Fruit fly (Drosophila melanogaster) whole organism, adult: ENCODE measurements around the gene CG43402.

Experiments used
- pad ChIP-seq: fragments of 200-800 bp; sonication (Bioruptor generic); optimal IDR thresholded peaks from 3 replicates; lab custom pipeline; 2017; ENCODE audit warnings: missing biosample characterization, missing genetic modification characterization, mild to moderate bottlenecking, moderate library complexity, missing genetic modification reagents
- tj ChIP-seq: fragments of 200-800 bp; sonication (Bioruptor generic); optimal IDR thresholded peaks from 3 replicates; lab custom pipeline; 2017; ENCODE audit warnings: missing biosample characterization, mild to moderate bottlenecking, missing genetic modification characterization, moderate library complexity

DNA sequence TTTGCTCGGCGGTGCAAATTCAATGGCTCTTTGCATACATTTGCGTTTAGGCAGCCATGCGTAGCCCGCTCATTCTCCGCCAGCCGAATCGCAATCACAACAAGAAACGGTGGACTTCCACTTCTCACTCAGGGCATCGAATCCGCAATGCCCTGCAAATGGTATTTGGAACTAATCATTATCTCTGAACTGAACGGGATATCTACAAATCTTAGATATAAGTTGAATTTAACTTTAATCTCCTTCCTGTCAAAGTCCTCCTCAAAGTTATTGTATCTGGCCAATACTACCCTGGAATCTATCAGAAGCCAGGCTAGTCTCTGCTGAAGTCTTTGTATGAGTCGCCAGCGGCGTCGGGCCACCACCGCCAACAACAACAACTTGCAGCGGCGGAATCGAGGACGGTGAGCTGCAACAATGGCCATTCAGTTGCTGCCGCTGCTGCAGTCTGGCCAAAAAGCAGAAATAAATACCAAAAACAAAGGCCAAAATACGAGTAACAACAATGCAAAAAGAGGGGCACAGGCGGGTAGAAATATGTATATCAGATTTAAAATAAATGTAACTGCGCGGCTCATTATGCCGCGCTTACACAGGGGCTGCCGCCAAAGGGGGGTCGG is 16.3 kb downstream of the CG43402 start:
- no peak for TF ChIP-seq pad (GFP tag; lab: Kevin White, UChicago)
- TF ChIP-seq tj (GFP tag; lab: Kevin White, UChicago) = no peak
